Fruit fly (Drosophila melanogaster) whole organism, embryonic: ENCODE measurements around the gene Adh.

ENCODE experiments used
- Awh ChIP-seq: fragments of 200-800 bp; sonication (Bioruptor generic); IDR thresholded peaks from 2 replicates; pipeline ENCODE4, ENCODE4 v1.3.6; 2022; ENCODE audit warnings: missing biosample characterization, missing genetic modification characterization
- Blimp-1 ChIP-seq: fragments of 200-800 bp; sonication (Bioruptor generic); optimal IDR thresholded peaks from 3 replicates; lab custom pipeline; 2018; ENCODE audit warnings: missing biosample characterization, missing genetic modification characterization, mild to moderate bottlenecking, moderate library complexity, missing genetic modification reagents
- CG10321 ChIP-seq: fragments of 200-800 bp; sonication (Bioruptor generic); IDR thresholded peaks from 2 replicates; pipeline ENCODE4 v1.3.6; 2022; ENCODE audit warnings: missing biosample characterization, missing genetic modification characterization
- CG11504 ChIP-seq: fragments of 200-800 bp; sonication (Bioruptor generic); optimal IDR thresholded peaks from 3 replicates; lab custom pipeline; 2019; ENCODE audit warnings: missing biosample characterization, mild to moderate bottlenecking, missing genetic modification characterization, moderate library complexity
- CG1233 ChIP-seq: fragments of 200-800 bp; sonication (Bioruptor generic); optimal IDR thresholded peaks from 4 replicates; lab custom pipeline; 2018; ENCODE audit warnings: missing biosample characterization, mild to moderate bottlenecking, missing genetic modification characterization
- CG14014 ChIP-seq: fragments of 200-800 bp; sonication (Bioruptor generic); IDR thresholded peaks from 2 replicates; pipeline ENCODE4 v1.3.6; 2022; ENCODE audit warnings: missing biosample characterization, missing genetic modification characterization
- CG17361 ChIP-seq: fragments of 200-800 bp; sonication (Bioruptor generic); IDR thresholded peaks from 3 replicates; pipeline ENCODE4 v1.3.6; 2022; ENCODE audit warnings: missing biosample characterization, missing genetic modification characterization
- CG2120 ChIP-seq: fragments of 200-800 bp; sonication (Bioruptor generic); optimal IDR thresholded peaks from 3 replicates; lab custom pipeline; 2016; ENCODE audit warnings: missing biosample characterization, missing genetic modification characterization
- CG42726 ChIP-seq: fragments of 200-800 bp; sonication (Bioruptor generic); IDR thresholded peaks from 2 replicates; pipeline ENCODE4 v1.3.6; 2022; ENCODE audit warnings: missing biosample characterization, missing genetic modification characterization; ENCODE audit not compliant: partially characterized antibody
- CG6854 ChIP-seq: fragments of 200-800 bp; sonication (Bioruptor generic); optimal IDR thresholded peaks from 3 replicates; lab custom pipeline; 2017; ENCODE audit warnings: missing biosample characterization, mild to moderate bottlenecking, missing genetic modification characterization
- CG7745 ChIP-seq: fragments of 200-800 bp; sonication (Bioruptor generic); optimal IDR thresholded peaks from 2 replicates; lab custom pipeline; 2018; ENCODE audit warnings: missing biosample characterization, mild to moderate bottlenecking, missing genetic modification characterization, moderate library complexity
- CG9437 ChIP-seq: fragments of 200-800 bp; sonication (Bioruptor generic); optimal IDR thresholded peaks from 2 replicates; lab custom pipeline; 2018; ENCODE audit warnings: missing biosample characterization, mild to moderate bottlenecking, missing genetic modification characterization
- CG9609 ChIP-seq: fragments of 200-800 bp; sonication (Bioruptor generic); optimal IDR thresholded peaks from 3 replicates; lab custom pipeline; 2016; ENCODE audit warnings: missing biosample characterization, missing genetic modification characterization
- CG9876 ChIP-seq: fragments of 200-800 bp; sonication (Bioruptor generic); optimal IDR thresholded peaks from 2 replicates; lab custom pipeline; 2016; ENCODE audit warnings: missing biosample characterization, missing genetic modification characterization
- CHES-1-like ChIP-seq: fragments of 200-800 bp; sonication (Bioruptor generic); optimal IDR thresholded peaks from 2 replicates; lab custom pipeline; 2016; ENCODE audit warnings: missing biosample characterization, missing genetic modification characterization
- CTCF ChIP-seq: fragments of 200-800 bp; sonication (Bioruptor generic); optimal IDR thresholded peaks from 2 replicates; lab custom pipeline; 2017; ENCODE audit warnings: missing biosample characterization, mild to moderate bottlenecking, missing genetic modification characterization, moderate library complexity
- Dll ChIP-seq: fragments of 200-800 bp; sonication (Bioruptor generic); IDR thresholded peaks from 4 replicates; pipeline ENCODE4 v1.3.6; 2022; ENCODE audit warnings: missing biosample characterization, missing genetic modification characterization; ENCODE audit not compliant: partially characterized antibody
- Hr51 ChIP-seq, 2 experiments: fragments of 200-800 bp; sonication (Bioruptor generic); optimal IDR thresholded peaks; 2 replicates in 1 of 2; 3 replicates in 1 of 2; lab custom pipeline; 2016 to 2018; ENCODE audit warnings: missing biosample characterization in 2 of 2, missing genetic modification characterization in 2 of 2, mild to moderate bottlenecking in 1 of 2, moderate library complexity in 1 of 2
- MESR4 ChIP-seq: fragments of 200-800 bp; sonication (Bioruptor generic); optimal IDR thresholded peaks from 2 replicates; lab custom pipeline; 2018; ENCODE audit warnings: missing biosample characterization, mild to moderate bottlenecking, missing genetic modification characterization, moderate library complexity
- MTF-1 ChIP-seq: fragments of 200-800 bp; sonication (Bioruptor generic); optimal IDR thresholded peaks from 2 replicates; lab custom pipeline; 2018; ENCODE audit warnings: missing biosample characterization, mild to moderate bottlenecking, missing genetic modification characterization, borderline replicate concordance
- Med ChIP-seq: fragments of 200-800 bp; sonication (Bioruptor generic); peaks from one replicate; lab custom pipeline; 2016; ENCODE audit warnings: missing biosample characterization, missing genetic modification characterization, mild to moderate bottlenecking, inconsistent platforms, moderate library complexity
- Mes4 ChIP-seq: fragments of 200-800 bp; sonication (Bioruptor generic); optimal IDR thresholded peaks from 2 replicates; lab custom pipeline; 2016; ENCODE audit warnings: missing biosample characterization, missing genetic modification characterization
- NFAT ChIP-seq: fragments of 200-800 bp; sonication (Bioruptor generic); IDR thresholded peaks from 2 replicates; pipeline ENCODE4 v1.3.6; 2022; ENCODE audit warnings: missing biosample characterization, missing genetic modification characterization
- Nf-YA ChIP-seq: fragments of 200-800 bp; sonication (Bioruptor generic); IDR thresholded peaks from 2 replicates; pipeline ENCODE4 v1.3.6; 2022; ENCODE audit warnings: missing biosample characterization, missing genetic modification characterization
- Sox102F ChIP-seq: fragments of 200-800 bp; sonication (Bioruptor generic); optimal IDR thresholded peaks from 2 replicates; lab custom pipeline; 2018; ENCODE audit warnings: missing biosample characterization, mild to moderate bottlenecking, missing genetic modification characterization, moderate library complexity
- Xrp1 ChIP-seq: fragments of 200-800 bp; sonication (Bioruptor generic); IDR thresholded peaks from 2 replicates; pipeline ENCODE4 v1.3.6; 2022; ENCODE audit warnings: missing biosample characterization, missing genetic modification characterization
- abd-A ChIP-seq: fragments of 200-800 bp; sonication (Bioruptor generic); optimal IDR thresholded peaks from 3 replicates; lab custom pipeline; 2019; ENCODE audit warnings: missing biosample characterization, mild to moderate bottlenecking, missing genetic modification characterization, moderate library complexity
- al ChIP-seq: fragments of 200-800 bp; sonication (Bioruptor generic); IDR thresholded peaks from 2 replicates; pipeline ENCODE4 v1.3.6; 2022; ENCODE audit warnings: missing biosample characterization, missing genetic modification characterization
- ash1 ChIP-seq: fragments of 200-800 bp; sonication (Bioruptor generic); optimal IDR thresholded peaks from 2 replicates; lab custom pipeline; 2018; ENCODE audit warnings: missing biosample characterization, mild to moderate bottlenecking, missing genetic modification characterization
- bcd ChIP-seq: fragments of 200-800 bp; sonication (Bioruptor generic); optimal IDR thresholded peaks from 2 replicates; lab custom pipeline; 2017; ENCODE audit warnings: missing biosample characterization, mild to moderate bottlenecking, missing genetic modification characterization
- bowl ChIP-seq: fragments of 200-800 bp; sonication (Bioruptor generic); IDR thresholded peaks from 2 replicates; pipeline ENCODE4 v1.3.6; 2022; ENCODE audit warnings: missing biosample characterization, missing genetic modification characterization
- cato ChIP-seq: fragments of 200-800 bp; sonication (Bioruptor generic); optimal IDR thresholded peaks from 2 replicates; lab custom pipeline; 2016; ENCODE audit warnings: missing biosample characterization, missing genetic modification characterization, borderline replicate concordance
- dimm ChIP-seq: fragments of 200-800 bp; sonication (Bioruptor generic); IDR thresholded peaks from 2 replicates; pipeline ENCODE4 v1.3.6; 2022; ENCODE audit warnings: missing biosample characterization, missing genetic modification characterization
- gsb-n ChIP-seq: fragments of 200-800 bp; sonication (Bioruptor generic); optimal IDR thresholded peaks from 3 replicates; lab custom pipeline; 2018; ENCODE audit warnings: missing biosample characterization, mild to moderate bottlenecking, missing genetic modification characterization
- ham ChIP-seq: fragments of 200-800 bp; sonication (Bioruptor generic); IDR thresholded peaks from 2 replicates; pipeline ENCODE4 v1.3.6; 2022; ENCODE audit warnings: missing biosample characterization, missing genetic modification characterization
- hkb ChIP-seq, 2 experiments: fragments of 200-800 bp in 1 of 2; fragments of >200 bp in 1 of 2; sonication (Bioruptor generic) in 1 of 2; IDR thresholded peaks in 1 of 2; optimal IDR thresholded peaks in 1 of 2; 2 replicates each; pipeline versions ENCODE4 v1.3.6 to Lab custom; 2017 to 2022; ENCODE audit warnings: missing biosample characterization in 1 of 2, missing genetic modification characterization in 1 of 2
- hth ChIP-seq: fragments of >200 bp; optimal IDR thresholded peaks from 2 replicates; lab custom pipeline; 2017; ENCODE audit warnings: inconsistent platforms
- lab ChIP-seq: fragments of 200-800 bp; sonication (Bioruptor generic); optimal IDR thresholded peaks from 3 replicates; lab custom pipeline; 2017; ENCODE audit warnings: missing biosample characterization, missing genetic modification characterization, mild to moderate bottlenecking, moderate library complexity, missing genetic modification reagents
- mirr ChIP-seq: fragments of 200-800 bp; sonication (Bioruptor generic); optimal IDR thresholded peaks from 3 replicates; lab custom pipeline; 2018; ENCODE audit warnings: missing biosample characterization, mild to moderate bottlenecking, missing genetic modification characterization
- nmo ChIP-seq: fragments of 200-800 bp; sonication (Bioruptor generic); optimal IDR thresholded peaks from 2 replicates; lab custom pipeline; 2018; ENCODE audit warnings: missing biosample characterization, mild to moderate bottlenecking, missing genetic modification characterization, moderate library complexity
- nom ChIP-seq: fragments of 200-800 bp; sonication (Bioruptor generic); optimal IDR thresholded peaks from 2 replicates; lab custom pipeline; 2017; ENCODE audit warnings: missing biosample characterization, missing genetic modification characterization, mild to moderate bottlenecking, moderate library complexity, missing genetic modification reagents
- oc ChIP-seq: fragments of 200-800 bp; sonication (Bioruptor generic); optimal IDR thresholded peaks from 2 replicates; lab custom pipeline; 2018; ENCODE audit warnings: missing biosample characterization, mild to moderate bottlenecking, missing genetic modification characterization, moderate library complexity
- pfk ChIP-seq: fragments of 200-800 bp; sonication (Bioruptor generic); optimal IDR thresholded peaks from 2 replicates; lab custom pipeline; 2018; ENCODE audit warnings: missing biosample characterization, mild to moderate bottlenecking, missing genetic modification characterization, moderate library complexity
- phol ChIP-seq: fragments of 200-800 bp; sonication (Bioruptor generic); optimal IDR thresholded peaks from 3 replicates; lab custom pipeline; 2018; ENCODE audit warnings: missing biosample characterization, mild to moderate bottlenecking, missing genetic modification characterization, moderate library complexity
- sens ChIP-seq: fragments of 200-800 bp; sonication (Bioruptor generic); peaks from one replicate; lab custom pipeline; 2016; ENCODE audit warnings: missing biosample characterization, missing genetic modification characterization
- tin ChIP-seq: fragments of 200-800 bp; sonication (Bioruptor generic); optimal IDR thresholded peaks from 3 replicates; lab custom pipeline; 2016; ENCODE audit warnings: missing biosample characterization, missing genetic modification characterization
- twi ChIP-seq: fragments of 200-800 bp; optimal IDR thresholded peaks from 2 replicates; lab custom pipeline; 2019; ENCODE audit warnings: missing biosample characterization, mild to moderate bottlenecking, missing genetic modification characterization, moderate library complexity
- vnd ChIP-seq: fragments of 200-800 bp; sonication (Bioruptor generic); IDR thresholded peaks from 3 replicates; pipeline ENCODE4 v1.3.6; 2022; ENCODE audit warnings: missing biosample characterization, missing genetic modification characterization; ENCODE audit not compliant: partially characterized antibody
- vvl ChIP-seq: fragments of 200-800 bp; sonication (Bioruptor generic); IDR thresholded peaks from 2 replicates; pipeline ENCODE4 v1.3.6; 2022; ENCODE audit warnings: missing biosample characterization, missing genetic modification characterization

Adh gene

dm6 chr2L:14580693-14581572, 34.4 kb upstream of the Adh start (continued):
- peak; percentile 66 for TF ChIP-seq lab (GFP tag; lab: Kevin White, UChicago)
- TF ChIP-seq CHES-1-like (GFP tag; lab: Kevin White, UChicago) = no peak
- peak; percentile 36 for TF ChIP-seq Med (GFP tag; lab: Kevin White, UChicago)
- TF ChIP-seq Awh (GFP tag; lab: Robert Waterston, UW) = peak; percentile 95
- no peak for TF ChIP-seq Mes4 (GFP tag; lab: Kevin White, UChicago)
- no peak for TF ChIP-seq CG9876 (GFP tag; lab: Kevin White, UChicago)
- TF ChIP-seq abd-A = peak; percentile 33
- TF ChIP-seq CG1233 (GFP tag; lab: Kevin White, UChicago) = no peak
- no peak for TF ChIP-seq nmo (GFP tag; lab: Kevin White, UChicago)
- TF ChIP-seq gsb-n (tag; lab: Kevin White, UChicago) = peak; percentile 37
- TF ChIP-seq Hr51 (GFP tag; optimal IDR thresholded peaks at IDR 0.05; lab: Kevin White, UChicago) = no peak
- TF ChIP-seq tin = no peak
- no peak for TF ChIP-seq nom (GFP tag; lab: Kevin White, UChicago)
- peak; percentile 93 for TF ChIP-seq oc
- peak; percentile 87 for TF ChIP-seq CTCF (GFP tag; lab: Kevin White, UChicago)
- peak; percentile 7 for TF ChIP-seq sens (GFP tag; lab: Kevin White, UChicago)
- TF ChIP-seq CG11504 = no peak
- no peak for TF ChIP-seq bowl (GFP tag; lab: Robert Waterston, UW)
- TF ChIP-seq Blimp-1 (GFP tag; lab: Kevin White, UChicago) = no peak
- TF ChIP-seq phol (tag; lab: Kevin White, UChicago) = no peak
- no peak for TF ChIP-seq CG42726
- TF ChIP-seq CG9609 = no peak
- TF ChIP-seq vnd (GFP tag; lab: Robert Waterston, UW) = no peak
- TF ChIP-seq CG10321 (GFP tag; lab: Robert Waterston, UW) = 0 out of 2 replicates have a peak, but pooled peaks have one; percentile 25
- TF ChIP-seq dimm (GFP tag; lab: Robert Waterston, UW) = no peak
- TF ChIP-seq hkb (optimal IDR thresholded peaks at IDR 0.05; lab: Kevin White, UChicago) = no peak
- TF ChIP-seq hkb (GFP tag; IDR thresholded peaks at IDR 0.05; lab: Robert Waterston, UW) = 0 out of 2 replicates have a peak, but pooled peaks have one; percentile 7
- no peak for TF ChIP-seq MTF-1 (GFP tag; lab: Kevin White, UChicago)
- peak; percentile 33 for TF ChIP-seq vvl (GFP tag; lab: Robert Waterston, UW)
- peak; percentile 21 for TF ChIP-seq mirr (GFP tag; lab: Kevin White, UChicago)
- TF ChIP-seq pfk (GFP tag; lab: Kevin White, UChicago) = no peak
- no peak for TF ChIP-seq ham (GFP tag; lab: Robert Waterston, UW)
- TF ChIP-seq al = no peak
- TF ChIP-seq CG2120 = no peak
- TF ChIP-seq CG14014 (GFP tag; lab: Robert Waterston, UW) = no peak
- TF ChIP-seq Xrp1 (GFP tag; lab: Robert Waterston, UW) = no peak
- peak; percentile 29 for TF ChIP-seq hth (lab: Kevin White, UChicago)
- TF ChIP-seq Dll (GFP tag; lab: Robert Waterston, UW) = 0 out of 4 replicates have a peak, but pooled peaks have one; percentile 31
- no peak for TF ChIP-seq bcd (GFP tag; lab: Kevin White, UChicago)
- TF ChIP-seq twi (tag; lab: Kevin White, UChicago) = no peak
- no peak for TF ChIP-seq cato (GFP tag; lab: Kevin White, UChicago)
- TF ChIP-seq ash1 (GFP tag; lab: Kevin White, UChicago) = no peak
- TF ChIP-seq CG9437 = no peak
- no peak for TF ChIP-seq CG6854
- TF ChIP-seq CG7745 (tag; lab: Kevin White, UChicago) = peak; percentile 84
- no peak for TF ChIP-seq NFAT (GFP tag; lab: Robert Waterston, UW)
- no peak for TF ChIP-seq Nf-YA (GFP tag; lab: Robert Waterston, UW)
- no peak for TF ChIP-seq Sox102F
- TF ChIP-seq CG17361 (GFP tag; lab: Robert Waterston, UW) = no peak
- TF ChIP-seq MESR4 (GFP tag; lab: Kevin White, UChicago) = no peak
